Worm (Caenorhabditis elegans) whole organism, young adult: ENCODE measurements around the gene Y119D3B.14.

Source experiments
- C06A6.2 ChIP-seq: fragments of 200-800 bp; sonication (Bioruptor generic); conservative IDR thresholded peaks from 2 replicates; pipeline ENCODE4 v1.3.6; 2022; ENCODE audit warnings: missing genetic modification characterization, missing compliant biosample characterization
- D2030.7 ChIP-seq: fragments of 200-800 bp; sonication (Bioruptor generic); IDR thresholded peaks from 2 replicates; pipeline ENCODE4 v1.3.6; 2022; ENCODE audit warnings: missing genetic modification reagents, missing genetic modification characterization, missing compliant biosample characterization
- F55B11.4 ChIP-seq: sonication (generic microtip); optimal IDR thresholded peaks from 2 replicates; lab custom pipeline; 2016; ENCODE audit warnings: missing compliant biosample characterization, missing genetic modification characterization, borderline replicate concordance; ENCODE audit not compliant: insufficient read depth
- F57C9.4 ChIP-seq: sonication (generic microtip); optimal IDR thresholded peaks from 2 replicates; lab custom pipeline; 2017; ENCODE audit warnings: mild to moderate bottlenecking, missing genetic modification characterization, missing compliant biosample characterization
- ama-1 ChIP-seq, 3 experiments: fragments of 150-350 bp in 1 of 3; sonication (generic microtip) in 2 of 3; optimal IDR thresholded peaks; 2 replicates each; lab custom pipeline; 2014 to 2018; ENCODE audit warnings: missing biosample characterization in 2 of 3, missing genetic modification characterization in 2 of 3, missing genetic modification reagents in 2 of 3
- ceh-100 ChIP-seq: fragments of 200-800 bp; sonication (Bioruptor generic); IDR thresholded peaks from 2 replicates; pipeline ENCODE4 v1.3.6; 2022; ENCODE audit warnings: missing genetic modification reagents, missing genetic modification characterization, missing compliant biosample characterization
- dox-1 ChIP-seq: fragments of 200-800 bp; sonication (Bioruptor generic); IDR thresholded peaks from 2 replicates; pipeline ENCODE4 v1.3.6; 2022; ENCODE audit warnings: missing genetic modification reagents, missing genetic modification characterization, missing compliant biosample characterization
- hlh-26 ChIP-seq: fragments of 200-800 bp; sonication (Bioruptor generic); conservative IDR thresholded peaks from 2 replicates; pipeline ENCODE4 v1.3.6; 2022; ENCODE audit warnings: missing genetic modification reagents, missing genetic modification characterization, missing compliant biosample characterization
- madf-3 ChIP-seq: fragments of 200-800 bp; sonication (Bioruptor generic); IDR thresholded peaks from 2 replicates; pipeline ENCODE4 v1.3.6; 2022; ENCODE audit warnings: missing genetic modification reagents, missing genetic modification characterization, missing compliant biosample characterization
- nhr-179 ChIP-seq: sonication (generic microtip); optimal IDR thresholded peaks from 2 replicates; lab custom pipeline; 2016; ENCODE audit warnings: mild to moderate bottlenecking, missing genetic modification characterization, missing compliant biosample characterization
- rcor-1 ChIP-seq: fragments of 200-800 bp; sonication (Bioruptor generic); IDR thresholded peaks from 2 replicates; pipeline ENCODE4 v1.3.6; 2022; ENCODE audit warnings: missing genetic modification reagents, missing genetic modification characterization, missing compliant biosample characterization
- snpc-4 ChIP-seq, 5 experiments: fragments of 150-350 bp in 1 of 5; sonication (generic microtip) in 4 of 5; optimal IDR thresholded peaks; 2 replicates each; lab custom pipeline; 2014 to 2018; ENCODE audit warnings: missing genetic modification characterization in 5 of 5, missing biosample characterization in 3 of 5, antibody characterized with exemption in 2 of 5, mild to moderate bottlenecking in 2 of 5, missing compliant biosample characterization in 2 of 5, missing genotype in 2 of 5, moderate library complexity in 2 of 5, missing genetic modification reagents in 1 of 5
- ztf-22 ChIP-seq: fragments of 200-800 bp; sonication (Bioruptor generic); optimal IDR thresholded peaks from 2 replicates; lab custom pipeline; 2018; ENCODE audit warnings: mild to moderate bottlenecking, missing genetic modification characterization, moderate library complexity, missing compliant biosample characterization

DNA sequence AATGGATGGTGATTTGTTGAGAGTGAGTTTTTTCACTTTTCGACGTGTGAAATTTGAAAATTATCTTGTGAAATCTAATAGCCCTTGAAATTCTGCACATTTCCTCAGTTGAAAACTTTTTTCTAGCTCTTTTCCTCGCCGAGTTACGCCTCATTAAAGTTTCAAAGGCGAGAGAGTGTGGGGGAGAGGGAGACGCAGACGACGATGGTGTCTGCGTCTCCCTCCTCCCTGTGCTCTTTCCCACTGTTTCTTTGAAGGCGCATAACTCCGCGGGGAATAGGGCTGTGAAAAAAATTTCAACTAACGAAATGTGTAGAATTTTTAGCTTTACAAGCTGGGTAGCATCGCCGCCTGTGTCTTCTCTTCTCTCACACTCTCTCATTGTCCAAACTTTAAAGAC is 27.2 kb downstream of the Y119D3B.14 start:
- TF ChIP-seq ceh-100 (GFP tag; lab: Robert Waterston, UW) (no peak), D2030.7 (GFP tag; lab: Robert Waterston, UW) (no peak), madf-3 (GFP tag; lab: Robert Waterston, UW) (no peak), C06A6.2 (GFP tag; lab: Robert Waterston, UW) (no peak), rcor-1 (GFP tag; lab: Robert Waterston, UW) (no peak), nhr-179 (no peak), hlh-26 (GFP tag; lab: Robert Waterston, UW) (no peak), F55B11.4 (tag; lab: Kevin White, UChicago) (no peak), snpc-4 (GFP tag; optimal IDR thresholded peaks at IDR 0.05; lab: Kevin White, UChicago) (no peak), snpc-4 (tag; optimal IDR thresholded peaks at IDR 0.05; lab: Kevin White, UChicago) (no peak), dox-1 (no peak), F57C9.4 (no peak), ztf-22 (GFP tag; lab: Kevin White, UChicago) (no peak), ama-1 (optimal IDR thresholded peaks at IDR 0.05; lab: Kevin White, UChicago) (no peak), ama-1 (GFP tag; optimal IDR thresholded peaks at IDR 0.05; lab: Kevin White, UChicago) (no peak)
